Worm (Caenorhabditis elegans) whole organism, midembryonic: ENCODE results near the gene R107.5.

ENCODE experiments used
- T22C8.4 ChIP-seq: fragments of 200-800 bp; sonication (Bioruptor generic); IDR thresholded peaks from 2 replicates; pipeline ENCODE4 v1.3.6; 2022; ENCODE audit warnings: missing genetic modification characterization, missing compliant biosample characterization
- flt-1 ChIP-seq: fragments of 200-800 bp; sonication (Bioruptor generic); IDR thresholded peaks from 2 replicates; pipeline ENCODE4 v1.3.6; 2022; ENCODE audit warnings: missing genetic modification characterization, missing compliant biosample characterization
- ref-1 ChIP-seq: fragments of 200-800 bp; sonication (Bioruptor generic); conservative IDR thresholded peaks from 2 replicates; pipeline ENCODE4 v1.3.6; 2022; ENCODE audit warnings: missing genetic modification reagents, missing genetic modification characterization, missing compliant biosample characterization
- ztf-23 ChIP-seq: fragments of 200-800 bp; sonication (Bioruptor generic); IDR thresholded peaks from 2 replicates; pipeline ENCODE4 v1.3.6; 2022; ENCODE audit warnings: missing genetic modification reagents, missing genetic modification characterization, missing compliant biosample characterization
- ztf-29 ChIP-seq: fragments of 200-800 bp; sonication (Bioruptor generic); IDR thresholded peaks from 2 replicates; pipeline ENCODE4 v1.3.6; 2022; ENCODE audit warnings: missing genetic modification reagents, missing genetic modification characterization, missing compliant biosample characterization

- TF ChIP-seq ztf-29 (GFP tag; lab: Robert Waterston, UW), result no peak
- no peak for TF ChIP-seq ztf-23 (GFP tag; lab: Robert Waterston, UW)
- no peak for TF ChIP-seq flt-1 (GFP tag; lab: Robert Waterston, UW)
- TF ChIP-seq T22C8.4 (GFP tag; lab: Robert Waterston, UW), result no peak
- TF ChIP-seq ref-1, result no peak
Measured at ce11 chrIII:9034133-9034532, 19.5 kb downstream of the R107.5 start.
